Fruit fly (Drosophila melanogaster) whole organism, prepupa: ENCODE data around the gene CG18171.

Experiments
- Blimp-1 ChIP-seq: fragments of 200-800 bp; sonication (Bioruptor generic); optimal IDR thresholded peaks from 3 replicates; lab custom pipeline; 2017; ENCODE audit warnings: missing biosample characterization, missing genetic modification characterization, mild to moderate bottlenecking, moderate library complexity, missing genetic modification reagents
- CG10631 ChIP-seq: fragments of 200-800 bp; sonication (Bioruptor generic); optimal IDR thresholded peaks from 2 replicates; lab custom pipeline; 2016; ENCODE audit warnings: missing biosample characterization, missing genetic modification characterization
- CG11762 ChIP-seq: fragments of 200-800 bp; sonication (Bioruptor generic); optimal IDR thresholded peaks from 3 replicates; lab custom pipeline; 2016; ENCODE audit warnings: missing biosample characterization, missing genetic modification characterization; ENCODE audit not compliant: insufficient read depth
- CG11902 ChIP-seq: fragments of 200-800 bp; sonication (Bioruptor generic); optimal IDR thresholded peaks from 3 replicates; lab custom pipeline; 2016; ENCODE audit warnings: missing biosample characterization, missing genetic modification characterization
- CG15336 ChIP-seq: fragments of 200-800 bp; sonication (Bioruptor generic); IDR thresholded peaks from 2 replicates; pipeline ENCODE4 v1.3.6; 2022; ENCODE audit warnings: missing biosample characterization, missing genetic modification characterization
- CG1621 ChIP-seq: fragments of 200-800 bp; sonication (Bioruptor generic); optimal IDR thresholded peaks from 3 replicates; lab custom pipeline; 2018; ENCODE audit warnings: missing biosample characterization, mild to moderate bottlenecking, missing genetic modification characterization
- CG16779 ChIP-seq: fragments of 200-800 bp; sonication (Bioruptor generic); optimal IDR thresholded peaks from 3 replicates; lab custom pipeline; 2017; ENCODE audit warnings: missing biosample characterization, mild to moderate bottlenecking, missing genetic modification characterization
- CG3032 ChIP-seq: fragments of 200-800 bp; optimal IDR thresholded peaks from 2 replicates; lab custom pipeline; 2019; ENCODE audit warnings: missing biosample characterization, mild to moderate bottlenecking, missing genetic modification characterization, moderate library complexity
- CG34406 ChIP-seq: fragments of 200-800 bp; sonication (Bioruptor generic); optimal IDR thresholded peaks from 3 replicates; lab custom pipeline; 2016; ENCODE audit warnings: missing biosample characterization, missing genetic modification characterization
- CG3919 ChIP-seq: fragments of 200-800 bp; sonication (Bioruptor generic); optimal IDR thresholded peaks from 3 replicates; lab custom pipeline; 2016; ENCODE audit warnings: missing biosample characterization, missing genetic modification characterization
- CG4318 ChIP-seq: fragments of 200-800 bp; sonication (Bioruptor generic); optimal IDR thresholded peaks from 3 replicates; lab custom pipeline; 2017; ENCODE audit warnings: missing biosample characterization, mild to moderate bottlenecking, missing genetic modification characterization
- CG6163 ChIP-seq: fragments of 200-800 bp; sonication (Bioruptor generic); IDR thresholded peaks from 3 replicates; pipeline ENCODE4 v1.3.6; 2022; ENCODE audit warnings: missing biosample characterization, missing genetic modification characterization
- CG6276 ChIP-seq: fragments of 200-800 bp; sonication (Bioruptor generic); optimal IDR thresholded peaks from 2 replicates; lab custom pipeline; 2017; ENCODE audit warnings: missing biosample characterization, mild to moderate bottlenecking, missing genetic modification characterization
- CG6808 ChIP-seq: fragments of 200-800 bp; sonication (Bioruptor generic); optimal IDR thresholded peaks from 3 replicates; lab custom pipeline; 2017; ENCODE audit warnings: missing biosample characterization, missing genetic modification characterization, mild to moderate bottlenecking, moderate library complexity, missing genetic modification reagents
- CG6854 ChIP-seq: fragments of 200-800 bp; sonication (Bioruptor generic); optimal IDR thresholded peaks from 2 replicates; lab custom pipeline; 2017; ENCODE audit warnings: missing biosample characterization, mild to moderate bottlenecking, missing genetic modification characterization
- CG7368 ChIP-seq: fragments of 200-800 bp; sonication (Bioruptor generic); optimal IDR thresholded peaks from 3 replicates; lab custom pipeline; 2016; ENCODE audit warnings: missing biosample characterization, missing genetic modification characterization
- CG8119 ChIP-seq: fragments of 200-800 bp; sonication (Bioruptor generic); IDR thresholded peaks from 3 replicates; pipeline ENCODE4 v1.3.6; 2022; ENCODE audit warnings: missing biosample characterization, missing genetic modification characterization
- CG8319 ChIP-seq: fragments of 200-800 bp; sonication (Bioruptor generic); optimal IDR thresholded peaks from 3 replicates; lab custom pipeline; 2016; ENCODE audit warnings: missing biosample characterization, missing genetic modification characterization
- CG9139 ChIP-seq: fragments of 200-800 bp; sonication (Bioruptor generic); optimal IDR thresholded peaks from 3 replicates; lab custom pipeline; 2017; ENCODE audit warnings: missing biosample characterization, mild to moderate bottlenecking, missing genetic modification characterization
- Eip75B ChIP-seq: fragments of 200-800 bp; sonication (Bioruptor generic); optimal IDR thresholded peaks from 3 replicates; lab custom pipeline; 2016; ENCODE audit warnings: missing biosample characterization, missing genetic modification characterization
- Eip78C ChIP-seq: fragments of 200-800 bp; sonication (Bioruptor generic); peaks from one replicate; lab custom pipeline; 2016; ENCODE audit warnings: missing biosample characterization, missing genetic modification characterization
- Eip93F ChIP-seq: fragments of 200-800 bp; sonication (Bioruptor generic); optimal IDR thresholded peaks from 2 replicates; lab custom pipeline; 2016; ENCODE audit warnings: missing biosample characterization, mild to moderate bottlenecking, missing genetic modification characterization
- Ets21C ChIP-seq: fragments of 200-800 bp; sonication (Bioruptor generic); optimal IDR thresholded peaks from 3 replicates; lab custom pipeline; 2016; ENCODE audit warnings: missing biosample characterization, missing genetic modification characterization
- Hr39 ChIP-seq: fragments of 200-800 bp; sonication (Bioruptor generic); optimal IDR thresholded peaks from 2 replicates; lab custom pipeline; 2016; ENCODE audit warnings: missing biosample characterization, missing genetic modification characterization
- Met ChIP-seq: fragments of 200-800 bp; sonication (Bioruptor generic); optimal IDR thresholded peaks from 3 replicates; lab custom pipeline; 2016; ENCODE audit warnings: missing biosample characterization, missing genetic modification characterization
- OdsH ChIP-seq: fragments of 200-800 bp; sonication (Bioruptor generic); optimal IDR thresholded peaks from 3 replicates; lab custom pipeline; 2016; ENCODE audit warnings: missing biosample characterization, missing genetic modification characterization
- Smox ChIP-seq: fragments of 200-800 bp; sonication (Bioruptor generic); optimal IDR thresholded peaks from 3 replicates; lab custom pipeline; 2016; ENCODE audit warnings: missing biosample characterization, missing genetic modification characterization
- Sox102F ChIP-seq: fragments of 200-800 bp; sonication (Bioruptor generic); optimal IDR thresholded peaks from 2 replicates; lab custom pipeline; 2016; ENCODE audit warnings: missing biosample characterization, mild to moderate bottlenecking, missing genetic modification characterization
- Sox14 ChIP-seq: fragments of 200-800 bp; sonication (Bioruptor generic); optimal IDR thresholded peaks from 3 replicates; lab custom pipeline; 2016; ENCODE audit warnings: missing biosample characterization, missing genetic modification characterization
- achi ChIP-seq: fragments of 200-800 bp; sonication (Bioruptor generic); optimal IDR thresholded peaks from 3 replicates; lab custom pipeline; 2016; ENCODE audit warnings: missing biosample characterization, missing genetic modification characterization
- dsx ChIP-seq: fragments of 200-800 bp; optimal IDR thresholded peaks from 3 replicates; lab custom pipeline; 2019; ENCODE audit warnings: missing biosample characterization, mild to moderate bottlenecking, missing genetic modification characterization, moderate library complexity; ENCODE audit not compliant: poor library complexity, severe bottlenecking
- eg ChIP-seq: fragments of 200-800 bp; sonication (Bioruptor generic); IDR thresholded peaks from 3 replicates; pipeline ENCODE4 v1.3.6; 2022; ENCODE audit warnings: missing biosample characterization, missing genetic modification characterization
- fkh ChIP-seq: fragments of 200-800 bp; sonication (Bioruptor generic); optimal IDR thresholded peaks from 3 replicates; lab custom pipeline; 2017; ENCODE audit warnings: missing biosample characterization, mild to moderate bottlenecking, missing genetic modification characterization, moderate library complexity
- lz ChIP-seq: fragments of 200-800 bp; sonication (Bioruptor generic); optimal IDR thresholded peaks from 3 replicates; lab custom pipeline; 2016; ENCODE audit warnings: missing biosample characterization, missing genetic modification characterization
- net ChIP-seq: fragments of 200-800 bp; sonication (Bioruptor generic); optimal IDR thresholded peaks from 3 replicates; lab custom pipeline; 2016; ENCODE audit warnings: missing biosample characterization, missing genetic modification characterization
- pdm3 ChIP-seq: fragments of 200-800 bp; sonication (Bioruptor generic); optimal IDR thresholded peaks from 3 replicates; lab custom pipeline; 2016; ENCODE audit warnings: missing biosample characterization, missing genetic modification characterization
- ss ChIP-seq, 2 experiments: fragments of 200-800 bp; sonication (Bioruptor generic); optimal IDR thresholded peaks; 2 replicates in 1 of 2; 3 replicates in 1 of 2; lab custom pipeline; 2017 to 2018; ENCODE audit warnings: mild to moderate bottlenecking in 2 of 2, missing biosample characterization in 2 of 2, missing genetic modification characterization in 2 of 2, moderate library complexity in 1 of 2
- svp ChIP-seq: fragments of 200-800 bp; sonication (Bioruptor generic); peaks from one replicate; lab custom pipeline; 2016; ENCODE audit warnings: missing biosample characterization, missing genetic modification characterization
- vri ChIP-seq: fragments of 200-800 bp; sonication (Bioruptor generic); optimal IDR thresholded peaks from 3 replicates; lab custom pipeline; 2016; ENCODE audit warnings: missing biosample characterization, mild to moderate bottlenecking, missing genetic modification characterization

CG18171 gene

DNA sequence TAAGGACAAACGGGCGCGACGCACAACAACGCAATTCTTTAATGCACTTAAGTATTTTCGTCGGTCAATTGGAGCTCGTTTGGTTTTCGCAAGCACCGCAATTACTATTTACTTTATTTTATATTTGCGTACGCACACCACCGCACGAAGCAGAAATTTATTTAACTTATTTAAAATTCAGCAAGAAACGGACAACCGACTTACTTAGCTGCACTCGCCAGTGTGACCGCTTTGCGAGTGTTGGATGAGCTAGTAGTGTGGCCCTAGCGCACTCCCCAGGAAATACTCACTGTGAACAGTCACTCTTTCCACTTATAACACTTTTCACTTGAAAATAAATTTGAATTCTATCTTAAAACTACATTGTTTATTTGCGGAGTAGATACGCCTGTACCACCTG is 7.9 kb upstream of the CG18171 start, which contains the start of gene drpr (continued):
- peak; percentile 16 for TF ChIP-seq CG3919 (GFP tag; lab: Kevin White, UChicago)
- no peak for TF ChIP-seq CG11902 (GFP tag; lab: Kevin White, UChicago)
- TF ChIP-seq Hr39 (GFP tag; lab: Kevin White, UChicago): no peak
- peak; percentile 29; the same call in 2 of the 3 replicates for TF ChIP-seq CG8119 (GFP tag; lab: Robert Waterston, UW)
- TF ChIP-seq svp: peak; percentile 72
- TF ChIP-seq Smox (GFP tag; lab: Kevin White, UChicago): no peak
- TF ChIP-seq fkh: peak; percentile 62
- TF ChIP-seq CG6854 (GFP tag; lab: Kevin White, UChicago): peak; percentile 47
- TF ChIP-seq CG11762 (GFP tag; lab: Kevin White, UChicago): no peak
- TF ChIP-seq Sox102F (GFP tag; lab: Kevin White, UChicago): peak; percentile 58
- peak in 1 of 2 experiments; percentile 15 for TF ChIP-seq ss (GFP tag; optimal IDR thresholded peaks at IDR 0.05; lab: Kevin White, UChicago)
- TF ChIP-seq CG10631 (GFP tag; lab: Kevin White, UChicago): no peak
- peak; percentile 1 for TF ChIP-seq CG16779 (tag; lab: Kevin White, UChicago)
- TF ChIP-seq CG3032 (tag; lab: Kevin White, UChicago): peak; percentile 15
- TF ChIP-seq Eip93F (GFP tag; lab: Kevin White, UChicago): no peak
- no peak for TF ChIP-seq CG7368
- TF ChIP-seq CG34406 (GFP tag; lab: Kevin White, UChicago): no peak
- TF ChIP-seq CG1621 (tag; lab: Kevin White, UChicago): peak; percentile 20
- peak; percentile 24 for TF ChIP-seq Met (GFP tag; lab: Kevin White, UChicago)
- TF ChIP-seq CG6163 (GFP tag; lab: Robert Waterston, UW): peak; percentile 57; the same call in 2 of the 3 replicates
- peak; percentile 50 for TF ChIP-seq Sox14 (GFP tag; lab: Kevin White, UChicago)
- no peak for TF ChIP-seq Ets21C
- no peak for TF ChIP-seq CG8319 (GFP tag; lab: Kevin White, UChicago)
- TF ChIP-seq CG9139 (GFP tag; lab: Kevin White, UChicago): peak; percentile 30
- peak; percentile 78 for TF ChIP-seq Eip78C (GFP tag; lab: Kevin White, UChicago)
- no peak for TF ChIP-seq pdm3
- no peak for TF ChIP-seq CG6276
- TF ChIP-seq CG4318 (GFP tag; lab: Kevin White, UChicago): no peak
- TF ChIP-seq eg (GFP tag; lab: Robert Waterston, UW): peak; percentile 39; the same call in 1 of the 3 replicates
- TF ChIP-seq OdsH (GFP tag; lab: Kevin White, UChicago): no peak

DNA sequence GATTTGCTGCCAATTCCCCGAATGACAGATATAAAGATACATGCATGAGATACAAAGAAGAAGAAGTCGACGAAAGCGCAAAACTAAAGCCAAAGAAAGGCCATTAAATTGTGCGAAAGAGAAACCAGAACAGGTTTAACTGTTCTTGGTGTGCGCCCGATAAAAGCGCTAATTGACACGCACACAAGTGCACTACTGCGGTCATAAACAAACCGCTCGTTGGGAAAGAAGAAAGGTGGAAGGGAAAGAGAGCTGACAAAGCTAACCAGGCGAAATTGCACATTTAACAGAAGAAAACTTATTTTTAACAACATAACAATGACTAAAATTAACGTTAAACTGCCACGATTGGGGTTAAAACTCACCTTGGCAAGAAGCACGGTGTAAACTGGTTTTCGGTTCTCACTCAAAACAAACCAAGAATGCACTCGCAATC is 7.2 kb upstream of the CG18171 start:
- TF ChIP-seq CG8319 (GFP tag; lab: Kevin White, UChicago) (no peak), Eip93F (GFP tag; lab: Kevin White, UChicago) (no peak), CG6808 (GFP tag; lab: Kevin White, UChicago) (peak; percentile 16), lz (no peak), Blimp-1 (peak; percentile 96), net (GFP tag; lab: Kevin White, UChicago) (no peak), ss (GFP tag; optimal IDR thresholded peaks at IDR 0.05; lab: Kevin White, UChicago) (peak in 1 of 2 experiments; percentile 61), dsx (GFP tag; lab: Kevin White, UChicago) (peak; percentile 33), vri (GFP tag; lab: Kevin White, UChicago) (no peak), Eip78C (GFP tag; lab: Kevin White, UChicago) (peak; percentile 25), achi (no peak), CG15336 (no peak), CG7368 (no peak), CG11902 (GFP tag; lab: Kevin White, UChicago) (no peak), Eip75B (no peak)
